Fruit fly (Drosophila melanogaster): ENCODE results near the gene GatA.

The GatA gene

dm6 chr3R:19054839-19055238 lies 26.2 kb upstream of the GatA start:
- TF ChIP-seq noc (tag; optimal IDR thresholded peaks at IDR 0.05) = no peak

dm6 chr3R:19052475-19052874 lies 23.8 kb upstream of the GatA start:
- no peak for TF ChIP-seq noc (tag; optimal IDR thresholded peaks at IDR 0.05)

- peak; percentile 48 for TF ChIP-seq noc (tag; optimal IDR thresholded peaks at IDR 0.05)
These were observed 22.6 kb upstream of the GatA start for dm6 chr3R:19051247-19051646.

- TF ChIP-seq noc (tag; optimal IDR thresholded peaks at IDR 0.05) = no peak
These were observed 16.0 kb upstream of the GatA start for dm6 chr3R:19044638-19045037.

dm6 chr3R:19040685-19041084 lies 12.0 kb upstream of the GatA start:
- TF ChIP-seq noc (tag; optimal IDR thresholded peaks at IDR 0.05) = no peak

dm6 chr3R:19036521-19037142 lies 8.0 kb upstream of the GatA start:
- no peak for TF ChIP-seq noc (tag; optimal IDR thresholded peaks at IDR 0.05)

dm6 chr3R:19033238-19033637 lies 4.6 kb upstream of the GatA start, which contains the start of gene CG6026:
TSS of gene CG6026 (plus strand) at chr3R:19033538.
- TF ChIP-seq noc (tag; optimal IDR thresholded peaks at IDR 0.05) = no peak

- TF ChIP-seq noc (tag; optimal IDR thresholded peaks at IDR 0.05) = peak; percentile 58
These were observed 2.6 kb upstream of the GatA start, which contains the start of the genes Prp18 and CG6013 for dm6 chr3R:19031210-19031609. TSS of gene Prp18 (minus strand) at chr3R:19031271. TSS of gene CG6013 (plus strand) at chr3R:19031503.

- no peak for TF ChIP-seq noc (tag; optimal IDR thresholded peaks at IDR 0.05)
These were observed 1.5 kb downstream of the GatA start, which contains the start of gene NP15.6 for dm6 chr3R:19027165-19027564. TSS of gene NP15.6 (plus strand) at chr3R:19027368.

dm6 chr3R:19024761-19025160 lies 3.9 kb downstream of the GatA start, which contains the start of gene CG14285:
TSS of gene CG14285 (plus strand) at chr3R:19025099.
- TF ChIP-seq noc (tag; optimal IDR thresholded peaks at IDR 0.05) = no peak

dm6 chr3R:19023862-19024261 lies 4.8 kb downstream of the GatA start, which contains the start of the genes CG6005 and CG14286:
TSS of gene CG6005 (minus strand) at chr3R:19024030.
TSS of gene CG14286 (plus strand) at chr3R:19024092.
- TF ChIP-seq noc (tag; optimal IDR thresholded peaks at IDR 0.05) = no peak

- TF ChIP-seq noc (tag; optimal IDR thresholded peaks at IDR 0.05) = no peak
These were observed 11.2 kb downstream of the GatA start for dm6 chr3R:19017318-19018043.

- no peak for TF ChIP-seq noc (tag; optimal IDR thresholded peaks at IDR 0.05)
These were observed 13.2 kb downstream of the GatA start for dm6 chr3R:19015423-19015810.

dm6 chr3R:19014742-19015422 lies 13.8 kb downstream of the GatA start:
- no peak for TF ChIP-seq noc (tag; optimal IDR thresholded peaks at IDR 0.05)

- no peak for TF ChIP-seq noc (tag; optimal IDR thresholded peaks at IDR 0.05)
These were observed 14.6 kb downstream of the GatA start for dm6 chr3R:19014027-19014426.

dm6 chr3R:19011885-19012284 lies 16.8 kb downstream of the GatA start:
- no peak for TF ChIP-seq noc (tag; optimal IDR thresholded peaks at IDR 0.05)
